Fruit fly (Drosophila melanogaster): ENCODE measurements around the gene wake.

DNA sequence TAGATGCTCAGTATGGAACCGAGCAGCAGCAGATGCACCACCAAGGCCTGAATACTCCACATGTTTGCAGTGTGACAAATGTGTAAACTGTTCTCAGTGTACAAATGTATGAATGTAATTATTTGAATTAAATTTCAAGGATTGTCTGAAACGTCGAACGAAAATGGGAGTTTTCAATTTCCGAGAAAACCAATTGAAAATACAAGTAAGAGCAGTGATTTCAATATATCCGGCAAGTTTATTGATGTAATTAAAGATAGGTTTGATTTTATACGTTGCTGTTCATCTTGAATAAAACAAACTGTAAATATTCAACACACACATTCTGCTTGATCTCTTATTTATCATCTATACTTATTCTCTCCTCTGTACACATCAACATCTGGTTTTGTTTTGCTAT, 71.1 kb downstream of the wake start, which contains the start of gene CG4907:
- TF ChIP-seq Sin3A (optimal IDR thresholded peaks at IDR 0.05), result no peak
- no peak for TF ChIP-seq ttk (optimal IDR thresholded peaks at IDR 0.05)
- TF ChIP-seq psq (optimal IDR thresholded peaks at IDR 0.05), result no peak
- TF ChIP-seq h (optimal IDR thresholded peaks at IDR 0.05), result no peak
- no peak for TF ChIP-seq insv (optimal IDR thresholded peaks at IDR 0.05)

All from Kc167 (cell line).